Fruit fly (Drosophila melanogaster) Kc167 (cell line): ENCODE measurements around the gene Golgin84.

Experiments
- Myc ChIP-seq: fragments of >200 bp; optimal IDR thresholded peaks from 2 replicates; lab custom pipeline; 2017; ENCODE audit warnings: missing external identifiers
- Sin3A ChIP-seq: fragments of >200 bp; optimal IDR thresholded peaks from 2 replicates; lab custom pipeline; 2018; ENCODE audit warnings: missing external identifiers
- h ChIP-seq: fragments of >200 bp; optimal IDR thresholded peaks from 3 replicates; lab custom pipeline; 2018; ENCODE audit warnings: missing external identifiers
- insv ChIP-seq: fragments of >200 bp; optimal IDR thresholded peaks from 3 replicates; lab custom pipeline; 2018; ENCODE audit warnings: missing external identifiers
- psq ChIP-seq: fragments of >200 bp; optimal IDR thresholded peaks from 2 replicates; lab custom pipeline; 2017; ENCODE audit warnings: missing external identifiers
- ttk ChIP-seq: sonication (Bioruptor generic); optimal IDR thresholded peaks from 2 replicates; lab custom pipeline; 2017; ENCODE audit warnings: missing external identifiers

Gene Golgin84

DNA sequence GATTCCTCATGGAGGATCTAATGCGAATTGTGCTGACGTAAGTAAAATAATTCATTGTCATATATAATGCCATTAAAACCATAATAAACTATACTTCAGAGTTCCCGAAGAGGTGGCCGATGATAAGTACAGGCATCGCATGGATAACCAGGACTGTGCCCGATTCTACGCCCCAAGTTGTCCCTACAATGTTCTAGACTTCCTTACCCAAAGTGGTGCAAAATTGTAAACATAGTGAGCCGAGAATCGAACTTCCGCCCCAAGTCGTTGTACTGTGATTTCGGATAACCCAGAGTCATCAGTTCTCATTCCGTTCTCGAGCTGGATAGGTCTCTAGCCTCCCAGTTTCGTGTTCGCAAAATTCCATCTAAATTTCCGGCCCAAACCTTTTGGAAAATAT is 5.1 kb upstream of the Golgin84 start, which contains the start of gene CG33340:
Gene CG33340, plus strand, starts transcription at position 301 of the 400 bp plus-strand sequence.
- TF ChIP-seq psq (lab: Kevin White, UChicago): no peak
- TF ChIP-seq Myc (lab: Kevin White, UChicago): no peak
- TF ChIP-seq insv: no peak
- TF ChIP-seq Sin3A (lab: Kevin White, UChicago): no peak
- no peak for TF ChIP-seq h
- TF ChIP-seq ttk: no peak

DNA sequence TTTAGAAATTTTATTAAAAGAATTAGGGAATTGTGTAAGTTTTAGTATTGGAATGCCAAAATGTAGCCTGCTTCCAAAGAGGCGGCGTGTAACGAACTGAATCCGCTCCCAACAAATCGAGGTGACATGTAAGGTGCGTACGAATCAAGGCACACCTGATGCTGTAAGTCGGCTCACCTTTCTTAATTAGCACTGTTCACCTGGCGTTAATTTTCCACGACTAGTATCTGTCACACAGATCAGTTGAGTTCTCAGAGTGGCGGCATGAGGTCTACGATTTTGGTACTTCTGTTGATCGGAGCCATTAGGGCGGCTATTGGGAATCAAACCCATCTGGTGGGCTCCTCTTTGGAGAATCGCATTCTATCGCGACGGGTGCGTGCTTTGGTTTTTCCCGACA is 3.8 kb upstream of the Golgin84 start, which contains the start of the genes CG5762 and CG33339:
Gene CG5762, minus strand, starts transcription at position 101 of the 400 bp plus-strand sequence.
Gene CG33339, plus strand, starts transcription at position 265 of the 400 bp plus-strand sequence.
- TF ChIP-seq psq (lab: Kevin White, UChicago) (no peak), Sin3A (lab: Kevin White, UChicago) (no peak), ttk (no peak), insv (no peak), h (no peak), Myc (lab: Kevin White, UChicago) (no peak)

DNA sequence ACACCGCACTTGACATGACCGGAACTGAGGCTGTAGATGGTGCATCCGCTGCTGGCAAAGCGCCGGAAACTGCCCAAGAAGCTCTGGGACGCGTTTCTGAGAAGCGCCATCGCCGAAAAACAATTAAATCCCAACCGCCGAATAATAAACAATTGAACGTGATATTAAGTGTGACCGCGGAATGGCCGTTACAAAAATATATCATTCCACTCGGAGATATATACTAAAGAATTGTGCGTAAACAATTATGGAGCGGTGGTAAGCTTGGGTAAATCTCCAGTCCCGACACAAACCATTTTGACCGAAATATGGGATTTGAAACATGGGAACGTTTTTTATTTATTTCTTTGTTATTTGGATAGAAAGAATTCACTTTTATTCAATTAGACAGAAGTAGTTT is 2.2 kb upstream of the Golgin84 start, which contains the start of gene CG18528:
Gene CG18528, minus strand, starts transcription at position 188 of the 400 bp plus-strand sequence.
- TF ChIP-seq insv (no peak), ttk (no peak), psq (lab: Kevin White, UChicago) (no peak), Myc (lab: Kevin White, UChicago) (no peak), h (no peak), Sin3A (lab: Kevin White, UChicago) (no peak)

DNA sequence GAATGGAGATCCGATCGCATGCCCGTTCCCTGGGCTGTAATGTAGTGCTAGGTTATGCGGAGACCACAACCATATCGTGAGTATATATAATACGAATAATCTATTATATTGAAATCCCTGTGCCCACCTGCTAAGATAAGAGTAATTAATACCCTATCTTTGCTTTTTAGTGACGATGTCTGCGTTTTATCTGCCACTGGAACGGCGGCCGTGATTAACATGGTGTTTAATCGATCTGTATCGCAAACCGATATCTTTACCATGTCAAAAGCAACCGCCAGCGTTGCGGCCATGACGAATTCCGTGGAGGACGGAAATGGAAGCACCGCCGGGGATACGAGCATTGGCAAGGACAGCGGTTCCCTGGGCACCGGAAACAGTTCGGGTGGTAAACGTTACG is 4.3 kb downstream of the Golgin84 start:
- no peak for TF ChIP-seq Sin3A (lab: Kevin White, UChicago)
- TF ChIP-seq Myc (lab: Kevin White, UChicago): no peak
- TF ChIP-seq psq (lab: Kevin White, UChicago): no peak
- TF ChIP-seq insv: no peak
- TF ChIP-seq h: no peak
- no peak for TF ChIP-seq ttk

dm6 chr3R:24348420-24349190 is 9.1 kb downstream of the Golgin84 start, which contains the start of the genes CG5746 and CG6454:
Gene CG5746 (minus strand): TSS chr3R:24348791.
Gene CG6454 (plus strand): TSS chr3R:24349182.
- TF ChIP-seq h (no peak), ttk (no peak), Sin3A (lab: Kevin White, UChicago) (no peak), insv (no peak), psq (lab: Kevin White, UChicago) (no peak), Myc (lab: Kevin White, UChicago) (no peak)

- TF ChIP-seq psq (lab: Kevin White, UChicago): no peak
- TF ChIP-seq ttk: no peak
- TF ChIP-seq Myc (lab: Kevin White, UChicago): no peak
- no peak for TF ChIP-seq Sin3A (lab: Kevin White, UChicago)
- TF ChIP-seq h: no peak
- TF ChIP-seq insv: no peak
Observed at dm6 chr3R:24341251-24341650, 16.5 kb downstream of the Golgin84 start, which contains the start of gene Ms. Gene Ms (plus strand): TSS chr3R:24341551.

- TF ChIP-seq h (no peak), Myc (lab: Kevin White, UChicago) (no peak), Sin3A (lab: Kevin White, UChicago) (no peak)
Observed at dm6 chr3R:24336622-24337021, 21.1 kb downstream of the Golgin84 start, which contains the start of gene CG6432. Gene CG6432 (plus strand): TSS chr3R:24336922.

dm6 chr3R:24333182-24333808 is 24.4 kb downstream of the Golgin84 start, which contains the start of the genes Rrp5 and Dis3:
Gene Rrp5 (minus strand): TSS chr3R:24333316.
Gene Dis3 (plus strand): TSS chr3R:24333433.
- no peak for TF ChIP-seq ttk
- TF ChIP-seq psq (lab: Kevin White, UChicago): no peak
- TF ChIP-seq h: no peak
- no peak for TF ChIP-seq insv
- TF ChIP-seq Sin3A (lab: Kevin White, UChicago): no peak
- no peak for TF ChIP-seq Myc (lab: Kevin White, UChicago)

DNA sequence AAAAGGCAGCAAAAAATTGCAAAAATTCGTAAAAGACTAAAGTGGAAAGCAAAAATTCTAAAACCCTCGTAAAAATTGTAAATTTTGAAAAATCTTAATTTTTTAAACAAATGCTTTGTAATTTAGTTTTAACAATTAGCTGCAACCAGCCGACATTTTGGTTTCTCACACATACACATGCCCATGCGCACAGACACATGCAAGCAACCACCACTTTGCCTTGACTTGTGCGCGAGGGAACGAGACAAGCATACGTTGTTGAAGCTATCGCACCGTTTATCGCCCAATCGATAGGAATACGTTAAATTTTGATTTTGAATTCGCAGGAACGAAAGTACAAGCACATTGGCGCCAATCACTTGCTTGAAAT is 37.4 kb downstream of the Golgin84 start:
- TF ChIP-seq psq (lab: Kevin White, UChicago) (no peak), Myc (lab: Kevin White, UChicago) (no peak), ttk (no peak), h (no peak), Sin3A (lab: Kevin White, UChicago) (no peak), insv (no peak)

dm6 chr3R:24319632-24320341 is 38.0 kb downstream of the Golgin84 start:
- no peak for TF ChIP-seq psq (lab: Kevin White, UChicago)
- TF ChIP-seq Sin3A (lab: Kevin White, UChicago): no peak
- no peak for TF ChIP-seq ttk
- TF ChIP-seq insv: no peak
- no peak for TF ChIP-seq Myc (lab: Kevin White, UChicago)
- no peak for TF ChIP-seq h

DNA sequence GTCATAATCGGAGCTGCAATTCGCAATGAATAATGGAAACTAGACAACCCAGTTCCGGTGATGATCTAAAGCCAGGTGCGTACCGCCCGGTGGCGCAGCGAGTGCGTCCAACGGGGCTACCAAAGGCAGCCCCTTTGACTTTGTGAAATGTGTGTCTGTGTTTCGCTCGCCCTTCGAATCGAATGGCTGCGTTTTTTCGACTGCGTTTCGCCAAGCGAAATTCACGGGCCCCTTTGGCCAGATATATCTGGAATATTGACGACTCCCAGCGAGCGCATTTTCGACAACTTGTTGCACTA is 38.7 kb downstream of the Golgin84 start:
- TF ChIP-seq Myc (lab: Kevin White, UChicago) (no peak), psq (lab: Kevin White, UChicago) (no peak), Sin3A (lab: Kevin White, UChicago) (no peak), insv (no peak), h (no peak), ttk (no peak)
